Fruit fly (Drosophila melanogaster) whole organism, embryonic: ENCODE measurements around the gene Snx1.

Experiments
- CG1024 ChIP-seq: fragments of 200-800 bp; sonication (Bioruptor generic); IDR thresholded peaks from 2 replicates; pipeline ENCODE4 v1.3.6; 2022; ENCODE audit warnings: missing biosample characterization, missing genetic modification characterization
- CG10366 ChIP-seq: fragments of 200-800 bp; sonication (Bioruptor generic); IDR thresholded peaks from 2 replicates; pipeline ENCODE4 v1.3.6; 2022; ENCODE audit warnings: missing biosample characterization, missing genetic modification characterization
- CG10979 ChIP-seq: fragments of 200-800 bp; sonication (Bioruptor generic); optimal IDR thresholded peaks from 2 replicates; lab custom pipeline; 2018; ENCODE audit warnings: missing biosample characterization, mild to moderate bottlenecking, missing genetic modification characterization, moderate library complexity
- CG11723 ChIP-seq: fragments of 200-800 bp; sonication (Bioruptor generic); optimal IDR thresholded peaks from 2 replicates; lab custom pipeline; 2017; ENCODE audit warnings: missing biosample characterization, mild to moderate bottlenecking, missing genetic modification characterization
- CG15514 ChIP-seq: fragments of 200-800 bp; sonication (Bioruptor generic); optimal IDR thresholded peaks from 3 replicates; lab custom pipeline; 2017; ENCODE audit warnings: missing biosample characterization, missing genetic modification characterization, mild to moderate bottlenecking, moderate library complexity, missing genetic modification reagents
- CG17829 ChIP-seq: fragments of 200-800 bp; optimal IDR thresholded peaks from 2 replicates; lab custom pipeline; 2019; ENCODE audit warnings: missing biosample characterization, mild to moderate bottlenecking, missing genetic modification characterization, moderate library complexity
- CG1832 ChIP-seq: fragments of 200-800 bp; sonication (Bioruptor generic); optimal IDR thresholded peaks from 2 replicates; lab custom pipeline; 2017; ENCODE audit warnings: missing biosample characterization, mild to moderate bottlenecking, missing genetic modification characterization, inconsistent platforms
- CG2120 ChIP-seq: fragments of 200-800 bp; sonication (Bioruptor generic); optimal IDR thresholded peaks from 3 replicates; lab custom pipeline; 2016; ENCODE audit warnings: missing biosample characterization, missing genetic modification characterization
- CG2202 ChIP-seq: fragments of 200-800 bp; sonication (Bioruptor generic); optimal IDR thresholded peaks from 2 replicates; lab custom pipeline; 2018; ENCODE audit warnings: missing biosample characterization, mild to moderate bottlenecking, missing genetic modification characterization
- CG34422 ChIP-seq: fragments of 200-800 bp; sonication (Bioruptor generic); IDR thresholded peaks from 3 replicates; pipeline ENCODE4 v1.3.6; 2022; ENCODE audit warnings: missing biosample characterization, missing genetic modification characterization
- CG43689 ChIP-seq: fragments of 200-800 bp; sonication (Bioruptor generic); IDR thresholded peaks from 2 replicates; pipeline ENCODE4 v1.3.6; 2022; ENCODE audit warnings: missing biosample characterization, missing genetic modification characterization
- CG4854 ChIP-seq: fragments of 200-800 bp; sonication (Bioruptor generic); optimal IDR thresholded peaks from 2 replicates; lab custom pipeline; 2016; ENCODE audit warnings: missing biosample characterization, missing genetic modification characterization, inconsistent platforms
- CG8290 ChIP-seq, 3 experiments: fragments of 200-800 bp; sonication (Bioruptor generic); optimal IDR thresholded peaks; 2 replicates each; lab custom pipeline; 2016 to 2019; ENCODE audit warnings: missing biosample characterization in 3 of 3, missing genetic modification characterization in 3 of 3, mild to moderate bottlenecking in 2 of 3, moderate library complexity in 1 of 3
- CG9215 ChIP-seq: fragments of 200-800 bp; sonication (Bioruptor generic); IDR thresholded peaks from 2 replicates; pipeline ENCODE4 v1.3.6; 2022; ENCODE audit warnings: missing biosample characterization, missing genetic modification characterization
- CG9817 ChIP-seq: fragments of 200-800 bp; sonication (Bioruptor generic); optimal IDR thresholded peaks from 2 replicates; lab custom pipeline; 2018; ENCODE audit warnings: missing biosample characterization, mild to moderate bottlenecking, missing genetic modification characterization, moderate library complexity
- CkIIα-i1 ChIP-seq: fragments of 200-800 bp; sonication (Bioruptor generic); IDR thresholded peaks from 2 replicates; pipeline ENCODE4 v1.3.6; 2022; ENCODE audit warnings: missing biosample characterization, missing genetic modification characterization
- Dek ChIP-seq: fragments of 200-800 bp; sonication (Bioruptor generic); optimal IDR thresholded peaks from 3 replicates; lab custom pipeline; 2019; ENCODE audit warnings: missing biosample characterization, mild to moderate bottlenecking, missing genetic modification characterization, moderate library complexity
- Dip2 ChIP-seq: fragments of 200-800 bp; sonication (Bioruptor generic); IDR thresholded peaks from 2 replicates; pipeline ENCODE4 v1.3.6; 2022; ENCODE audit warnings: missing biosample characterization, missing genetic modification characterization
- Dip3 ChIP-seq: fragments of 200-800 bp; sonication (Bioruptor generic); optimal IDR thresholded peaks from 3 replicates; lab custom pipeline; 2016; ENCODE audit warnings: missing biosample characterization, missing genetic modification characterization
- Dll ChIP-seq: fragments of 200-800 bp; sonication (Bioruptor generic); IDR thresholded peaks from 4 replicates; pipeline ENCODE4 v1.3.6; 2022; ENCODE audit warnings: missing biosample characterization, missing genetic modification characterization; ENCODE audit not compliant: partially characterized antibody
- Ets97D ChIP-seq: fragments of 200-800 bp; sonication (Bioruptor generic); optimal IDR thresholded peaks from 3 replicates; lab custom pipeline; 2016; ENCODE audit warnings: missing biosample characterization, missing genetic modification characterization
- Fer2 ChIP-seq: fragments of 200-800 bp; sonication (Bioruptor generic); optimal IDR thresholded peaks from 2 replicates; lab custom pipeline; 2018; ENCODE audit warnings: missing biosample characterization, mild to moderate bottlenecking, missing genetic modification characterization, moderate library complexity
- HLHmδ ChIP-seq: fragments of 200-800 bp; sonication (Bioruptor generic); optimal IDR thresholded peaks from 2 replicates; lab custom pipeline; 2018; ENCODE audit warnings: missing biosample characterization, mild to moderate bottlenecking, missing genetic modification characterization, moderate library complexity
- Neu2 ChIP-seq: fragments of 200-800 bp; sonication (Bioruptor generic); optimal IDR thresholded peaks from 3 replicates; lab custom pipeline; 2016; ENCODE audit warnings: missing biosample characterization, missing genetic modification characterization, borderline replicate concordance
- Oaz ChIP-seq: fragments of 200-800 bp; sonication (Bioruptor generic); IDR thresholded peaks from 2 replicates; pipeline ENCODE4 v1.3.6; 2022; ENCODE audit warnings: missing biosample characterization, missing genetic modification characterization
- Rx ChIP-seq: fragments of 200-800 bp; sonication (Bioruptor generic); IDR thresholded peaks from 2 replicates; pipeline ENCODE4 v1.3.6; 2022; ENCODE audit warnings: missing biosample characterization, missing genetic modification characterization
- Spps ChIP-seq: fragments of 200-800 bp; sonication (Bioruptor generic); optimal IDR thresholded peaks from 2 replicates; lab custom pipeline; 2018; ENCODE audit warnings: missing biosample characterization, mild to moderate bottlenecking, missing genetic modification characterization
- Taf1 ChIP-seq: fragments of 200-800 bp; sonication (Bioruptor generic); IDR thresholded peaks from 2 replicates; pipeline ENCODE4 v1.3.6; 2022; ENCODE audit warnings: missing biosample characterization, missing genetic modification characterization
- btn ChIP-seq: fragments of 200-800 bp; sonication (Bioruptor generic); optimal IDR thresholded peaks from 2 replicates; lab custom pipeline; 2016; ENCODE audit warnings: missing biosample characterization, missing genetic modification characterization
- chn ChIP-seq: fragments of 200-800 bp; sonication (Bioruptor generic); optimal IDR thresholded peaks from 2 replicates; lab custom pipeline; 2016; ENCODE audit warnings: missing biosample characterization, missing genetic modification characterization
- ci ChIP-seq: fragments of 200-800 bp; sonication (Bioruptor generic); IDR thresholded peaks from 3 replicates; pipeline ENCODE4 v1.3.6; 2022; ENCODE audit warnings: missing biosample characterization, missing genetic modification characterization
- dmrt11E ChIP-seq: fragments of 200-800 bp; sonication (Bioruptor generic); optimal IDR thresholded peaks from 3 replicates; lab custom pipeline; 2018; ENCODE audit warnings: missing biosample characterization, mild to moderate bottlenecking, missing genetic modification characterization, moderate library complexity
- gsb-n ChIP-seq: fragments of 200-800 bp; sonication (Bioruptor generic); optimal IDR thresholded peaks from 3 replicates; lab custom pipeline; 2018; ENCODE audit warnings: missing biosample characterization, mild to moderate bottlenecking, missing genetic modification characterization
- insv ChIP-seq, 2 experiments: fragments of 200-800 bp; sonication (Bioruptor generic); optimal IDR thresholded peaks; 3 replicates each; lab custom pipeline; 2016 to 2018; ENCODE audit warnings: missing biosample characterization in 2 of 2, missing genetic modification characterization in 2 of 2
- klu ChIP-seq: fragments of 200-800 bp; sonication (Bioruptor generic); IDR thresholded peaks from 2 replicates; pipeline ENCODE4 v1.3.6; 2022; ENCODE audit warnings: missing biosample characterization, missing genetic modification characterization
- lov ChIP-seq, 2 experiments: fragments of 200-800 bp in 1 of 2; fragments of >200 bp in 1 of 2; sonication (Bioruptor generic) in 1 of 2; IDR thresholded peaks in 1 of 2; optimal IDR thresholded peaks in 1 of 2; 2 replicates in 1 of 2; 3 replicates in 1 of 2; pipeline versions ENCODE4 v1.3.6 to Lab custom; 2017 to 2022; ENCODE audit warnings: missing biosample characterization in 1 of 2, missing genetic modification characterization in 1 of 2
- mirr ChIP-seq: fragments of 200-800 bp; sonication (Bioruptor generic); optimal IDR thresholded peaks from 3 replicates; lab custom pipeline; 2018; ENCODE audit warnings: missing biosample characterization, mild to moderate bottlenecking, missing genetic modification characterization
- p53 ChIP-seq: fragments of 200-800 bp; sonication (Bioruptor generic); optimal IDR thresholded peaks from 2 replicates; lab custom pipeline; 2016; ENCODE audit warnings: missing biosample characterization, missing genetic modification characterization
- phol ChIP-seq: fragments of 200-800 bp; sonication (Bioruptor generic); optimal IDR thresholded peaks from 3 replicates; lab custom pipeline; 2018; ENCODE audit warnings: missing biosample characterization, mild to moderate bottlenecking, missing genetic modification characterization, moderate library complexity
- pita ChIP-seq: fragments of 200-800 bp; sonication (Bioruptor generic); optimal IDR thresholded peaks from 2 replicates; lab custom pipeline; 2017; ENCODE audit warnings: missing biosample characterization, mild to moderate bottlenecking, missing genetic modification characterization
- rib ChIP-seq: fragments of 200-800 bp; sonication (Bioruptor generic); IDR thresholded peaks from 2 replicates; pipeline ENCODE4 v1.3.6; 2022; ENCODE audit warnings: missing biosample characterization, missing genetic modification characterization
- sens-2 ChIP-seq: fragments of 200-800 bp; sonication (Bioruptor generic); IDR thresholded peaks from 2 replicates; pipeline ENCODE4 v1.3.6; 2022; ENCODE audit warnings: missing biosample characterization, missing genetic modification characterization
- shn ChIP-seq: fragments of 200-800 bp; sonication (Bioruptor generic); optimal IDR thresholded peaks from 3 replicates; lab custom pipeline; 2016; ENCODE audit warnings: missing biosample characterization, missing genetic modification characterization
- sisA ChIP-seq: fragments of 200-800 bp; sonication (Bioruptor generic); IDR thresholded peaks from 2 replicates; pipeline ENCODE4 v1.3.6; 2022; ENCODE audit warnings: missing biosample characterization, missing genetic modification characterization
- sob ChIP-seq: fragments of 200-800 bp; sonication (Bioruptor generic); IDR thresholded peaks from 2 replicates; pipeline ENCODE4 v1.3.6; 2022; ENCODE audit warnings: missing biosample characterization, missing genetic modification characterization
- tll ChIP-seq, 2 experiments: fragments of 200-800 bp in 1 of 2; fragments of >200 bp in 1 of 2; sonication (Bioruptor generic) in 1 of 2; optimal IDR thresholded peaks; 2 replicates each; lab custom pipeline; 2017 to 2019; ENCODE audit warnings: missing biosample characterization in 2 of 2, missing genetic modification characterization in 2 of 2, mild to moderate bottlenecking in 1 of 2, moderate library complexity in 1 of 2
- twi ChIP-seq: fragments of 200-800 bp; optimal IDR thresholded peaks from 2 replicates; lab custom pipeline; 2019; ENCODE audit warnings: missing biosample characterization, mild to moderate bottlenecking, missing genetic modification characterization, moderate library complexity
- wor ChIP-seq: fragments of 200-800 bp; sonication (Bioruptor generic); IDR thresholded peaks from 2 replicates; pipeline ENCODE4 v1.3.6; 2022; ENCODE audit warnings: missing biosample characterization, missing genetic modification characterization

The Snx1 gene

dm6 chr2L:3469869-3470268 lies 20.4 kb downstream of the Snx1 start, which contains the start of the genes Pif1 and CG31776 (continued):
- TF ChIP-seq CG8290 (GFP tag; optimal IDR thresholded peaks at IDR 0.05; lab: Kevin White, UChicago) (peak; percentile 91), CG8290 (tag; optimal IDR thresholded peaks at IDR 0.05; lab: Kevin White, UChicago) (peak; percentile 24 to 94), pita (GFP tag; lab: Kevin White, UChicago) (peak; percentile 69), Ets97D (GFP tag; lab: Kevin White, UChicago) (peak; percentile 51), Dll (peak; percentile 90), sens-2 (GFP tag; lab: Robert Waterston, UW) (no peak), CG17829 (tag; lab: Kevin White, UChicago) (peak; percentile 42)

dm6 chr2L:3472242-3472641 lies 22.8 kb downstream of the Snx1 start, which contains the start of gene Pgant4:
Gene Pgant4, plus strand, starts transcription at chr2L:3472603.
- TF ChIP-seq twi (tag; lab: Kevin White, UChicago) (peak; percentile 31), chn (GFP tag; lab: Kevin White, UChicago) (peak; percentile 22), klu (0 out of 2 replicates have a peak, but pooled peaks have one; percentile 20), ci (peak; percentile 82; the same call in 2 of the 3 replicates), rib (GFP tag; lab: Robert Waterston, UW) (no peak), sisA (peak; percentile 51), Neu2 (GFP tag; lab: Kevin White, UChicago) (no peak), Fer2 (tag; lab: Kevin White, UChicago) (no peak), CG10979 (tag; lab: Kevin White, UChicago) (peak; percentile 47), CG9215 (GFP tag; lab: Robert Waterston, UW) (peak; percentile 28; the same call in 1 of the 2 replicates), HLHmδ (GFP tag; lab: Kevin White, UChicago) (peak; percentile 24), Oaz (GFP tag; lab: Robert Waterston, UW) (no peak), insv (GFP tag; optimal IDR thresholded peaks at IDR 0.05; lab: Kevin White, UChicago) (peak in 1 of 2 experiments; percentile 49), CG1024 (GFP tag; lab: Robert Waterston, UW) (peak; percentile 65; the same call in 1 of the 2 replicates), sob (GFP tag; lab: Robert Waterston, UW) (peak; percentile 78), Rx (GFP tag; lab: Robert Waterston, UW) (peak; percentile 40; the same call in 1 of the 2 replicates), CG11723 (no peak), CG4854 (GFP tag; lab: Kevin White, UChicago) (peak; percentile 26), tll (GFP tag; optimal IDR thresholded peaks at IDR 0.05; lab: Kevin White, UChicago) (no peak), CG2120 (GFP tag; lab: Kevin White, UChicago) (peak; percentile 42), gsb-n (peak; percentile 89), phol (tag; lab: Kevin White, UChicago) (peak; percentile 43), CG10366 (GFP tag; lab: Robert Waterston, UW) (peak; percentile 61), CG15514 (GFP tag; lab: Kevin White, UChicago) (peak; percentile 53), lov (optimal IDR thresholded peaks at IDR 0.05; lab: Kevin White, UChicago) (no peak), lov (GFP tag; IDR thresholded peaks at IDR 0.05; lab: Robert Waterston, UW) (no peak), CG9817 (tag; lab: Kevin White, UChicago) (peak; percentile 40), Dip3 (no peak), CG43689 (no peak), CG8290 (GFP tag; optimal IDR thresholded peaks at IDR 0.05; lab: Kevin White, UChicago) (peak; percentile 62), CG8290 (tag; optimal IDR thresholded peaks at IDR 0.05; lab: Kevin White, UChicago) (peak in 1 of 2 experiments; percentile 75), Dek (tag; lab: Kevin White, UChicago) (peak; percentile 41), Dip2 (peak; percentile 98), CkIIα-i1 (GFP tag; lab: Robert Waterston, UW) (no peak), CG34422 (peak; percentile 76), Spps (tag; lab: Kevin White, UChicago) (no peak), btn (GFP tag; lab: Kevin White, UChicago) (no peak), mirr (GFP tag; lab: Kevin White, UChicago) (no peak), dmrt11E (peak; percentile 22), wor (GFP tag; lab: Robert Waterston, UW) (no peak), CG2202 (tag; lab: Kevin White, UChicago) (no peak), shn (GFP tag; lab: Kevin White, UChicago) (no peak), p53 (GFP tag; lab: Kevin White, UChicago) (no peak), CG1832 (GFP tag; lab: Kevin White, UChicago) (no peak), Taf1 (GFP tag; lab: Robert Waterston, UW) (peak; percentile 48; the same call in 1 of the 2 replicates)
